Fruit fly (Drosophila melanogaster): ENCODE data around the gene Pk34A.

DNA sequence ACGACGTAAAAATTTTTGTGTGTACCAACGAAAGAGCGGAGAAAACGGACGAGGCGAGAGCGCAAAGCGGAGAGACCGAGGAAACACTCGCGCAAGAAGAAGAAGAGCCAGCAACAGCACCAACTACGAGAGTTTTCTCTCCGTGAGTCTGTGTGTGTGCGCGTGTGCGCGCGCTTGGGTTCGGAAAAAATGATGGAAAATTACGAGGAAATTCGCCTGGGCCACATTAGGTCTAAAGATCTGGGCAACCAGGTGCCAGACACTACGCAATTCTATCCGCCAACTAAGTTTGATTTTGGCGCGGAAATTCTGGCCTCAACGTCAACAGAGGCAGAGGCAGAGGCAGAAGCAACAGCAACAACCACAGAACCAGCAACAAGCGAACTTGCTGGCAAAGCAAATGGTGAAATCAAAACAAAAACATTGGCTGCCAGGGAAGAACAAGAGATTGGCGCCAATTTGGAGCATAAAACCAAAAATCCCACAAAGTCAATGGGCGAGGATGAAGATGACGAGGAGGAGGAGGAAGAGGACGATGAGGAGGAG, 7.3 kb downstream of the Pk34A start, which contains the start of gene DnaJ-H:
- no peak for TF ChIP-seq CG7101 (tag; optimal IDR thresholded peaks at IDR 0.05)
- TF ChIP-seq ovo (GFP tag; optimal IDR thresholded peaks at IDR 0.05) = no peak
- no peak for TF ChIP-seq CG1620 (GFP tag; optimal IDR thresholded peaks at IDR 0.05)
- no peak for TF ChIP-seq Hr96 (GFP tag; optimal IDR thresholded peaks at IDR 0.05)
- no peak for TF ChIP-seq CG33017 (tag; optimal IDR thresholded peaks at IDR 0.05)
- no peak for TF ChIP-seq Clk (GFP tag; optimal IDR thresholded peaks at IDR 0.05)
- TF ChIP-seq CG7045 (GFP tag; optimal IDR thresholded peaks at IDR 0.05) = no peak
- TF ChIP-seq tj (GFP tag; optimal IDR thresholded peaks at IDR 0.05) = peak; percentile 88
- TF ChIP-seq CG14711 (tag; optimal IDR thresholded peaks at IDR 0.05) = no peak
- TF ChIP-seq bab1 (GFP tag; optimal IDR thresholded peaks at IDR 0.05) = no peak
- TF ChIP-seq cnc (optimal IDR thresholded peaks at IDR 0.05) = no peak
- TF ChIP-seq Mnt (GFP tag; optimal IDR thresholded peaks at IDR 0.05) = peak; percentile 37
- TF ChIP-seq cic (GFP tag; optimal IDR thresholded peaks at IDR 0.05) = peak; percentile 60
- TF ChIP-seq kay (GFP tag; ENCODE audit: borderline replicate concordance) = no peak
